Worm (Caenorhabditis elegans) whole organism, late embryonic: ENCODE results near the gene E02C12.9.
A peak's percentile ranks its signal among the peaks of the same experiment; 100 is the strongest.

Experiments
- C08G9.2 ChIP-seq: sonication (generic microtip); optimal IDR thresholded peaks from 2 replicates; lab custom pipeline; 2016; ENCODE audit warnings: mild to moderate bottlenecking, missing genetic modification characterization, moderate library complexity, missing compliant biosample characterization
- C38D4.7 ChIP-seq: fragments of 200-800 bp; sonication (Bioruptor generic); optimal IDR thresholded peaks from 2 replicates; lab custom pipeline; 2018; ENCODE audit warnings: mild to moderate bottlenecking, missing genetic modification characterization, moderate library complexity, missing compliant biosample characterization
- F13H6.1 ChIP-seq: sonication (generic microtip); optimal IDR thresholded peaks from 2 replicates; lab custom pipeline; 2016; ENCODE audit warnings: missing genetic modification characterization, missing compliant biosample characterization
- T23F11.4 ChIP-seq: fragments of 200-800 bp; sonication (Bioruptor generic); optimal IDR thresholded peaks from 2 replicates; lab custom pipeline; 2018; ENCODE audit warnings: mild to moderate bottlenecking, missing genetic modification characterization, missing compliant biosample characterization
- Y22D7AL.16 ChIP-seq: sonication (generic microtip); optimal IDR thresholded peaks from 2 replicates; lab custom pipeline; 2016; ENCODE audit warnings: missing genetic modification characterization, missing compliant biosample characterization
- ahr-1 ChIP-seq: sonication (generic microtip); optimal IDR thresholded peaks from 2 replicates; lab custom pipeline; 2016; ENCODE audit warnings: missing genetic modification characterization, missing compliant biosample characterization
- ama-1 ChIP-seq: fragments of 150-350 bp; optimal IDR thresholded peaks from 2 replicates; lab custom pipeline; 2014
- ceh-14 ChIP-seq: sonication (generic microtip); optimal IDR thresholded peaks from 2 replicates; lab custom pipeline; 2016; ENCODE audit warnings: missing genotype, missing genetic modification characterization, missing compliant biosample characterization
- ceh-22 ChIP-seq: sonication (generic microtip); optimal IDR thresholded peaks from 2 replicates; lab custom pipeline; 2017; ENCODE audit warnings: missing biosample characterization, missing genetic modification characterization
- ceh-24 ChIP-seq: sonication (generic microtip); optimal IDR thresholded peaks from 2 replicates; lab custom pipeline; 2016; ENCODE audit warnings: mild to moderate bottlenecking, missing genetic modification characterization, missing compliant biosample characterization
- ceh-31 ChIP-seq: sonication (generic microtip); optimal IDR thresholded peaks from 2 replicates; lab custom pipeline; 2016; ENCODE audit warnings: missing genetic modification characterization, missing compliant biosample characterization
- ceh-45 ChIP-seq: fragments of 200-800 bp; sonication (Bioruptor generic); IDR thresholded peaks from 2 replicates; pipeline ENCODE4 v1.3.6; 2022; ENCODE audit warnings: missing genetic modification reagents, missing genetic modification characterization, missing compliant biosample characterization
- ceh-6 ChIP-seq: fragments of 200-800 bp; sonication (Bioruptor generic); optimal IDR thresholded peaks from 2 replicates; lab custom pipeline; 2018; ENCODE audit warnings: mild to moderate bottlenecking, missing genetic modification characterization, missing compliant biosample characterization
- ceh-9 ChIP-seq: sonication (generic microtip); optimal IDR thresholded peaks from 2 replicates; lab custom pipeline; 2016; ENCODE audit warnings: mild to moderate bottlenecking, missing genetic modification characterization, inconsistent platforms, missing compliant biosample characterization
- dmd-4 ChIP-seq: sonication (generic microtip); optimal IDR thresholded peaks from 2 replicates; lab custom pipeline; 2016; ENCODE audit warnings: borderline replicate concordance, missing genetic modification characterization, missing compliant biosample characterization
- elt-4 ChIP-seq: sonication (generic microtip); optimal IDR thresholded peaks from 2 replicates; lab custom pipeline; 2016; ENCODE audit warnings: missing genetic modification characterization, missing compliant biosample characterization
- ets-4 ChIP-seq: sonication (generic microtip); optimal IDR thresholded peaks from 2 replicates; lab custom pipeline; 2016; ENCODE audit warnings: missing genetic modification characterization, missing compliant biosample characterization
- fax-1 ChIP-seq: sonication (generic microtip); optimal IDR thresholded peaks from 2 replicates; lab custom pipeline; 2016; ENCODE audit warnings: missing genotype, missing genetic modification characterization, missing compliant biosample characterization
- fkh-10 ChIP-seq: fragments of 150-350 bp; optimal IDR thresholded peaks from 2 replicates; lab custom pipeline; 2014; ENCODE audit warnings: missing biosample characterization, missing genetic modification reagents, missing genetic modification characterization
- fkh-6 ChIP-seq: sonication (generic microtip); optimal IDR thresholded peaks from 2 replicates; lab custom pipeline; 2016; ENCODE audit warnings: missing genetic modification characterization, missing compliant biosample characterization
- hlh-6 ChIP-seq: sonication (generic microtip); optimal IDR thresholded peaks from 2 replicates; lab custom pipeline; 2016; ENCODE audit warnings: missing genotype, missing genetic modification characterization, missing compliant biosample characterization
- lim-6 ChIP-seq: sonication (generic microtip); optimal IDR thresholded peaks from 2 replicates; lab custom pipeline; 2016; ENCODE audit warnings: missing genetic modification characterization, missing compliant biosample characterization
- lin-11 ChIP-seq: fragments of 200-800 bp; sonication (Bioruptor generic); optimal IDR thresholded peaks from 2 replicates; lab custom pipeline; 2018; ENCODE audit warnings: mild to moderate bottlenecking, missing genetic modification characterization, missing compliant biosample characterization
- madf-2 ChIP-seq: sonication (generic microtip); optimal IDR thresholded peaks from 2 replicates; lab custom pipeline; 2017; ENCODE audit warnings: missing genetic modification characterization, missing compliant biosample characterization
- mec-3 ChIP-seq: sonication (generic microtip); optimal IDR thresholded peaks from 2 replicates; lab custom pipeline; 2016; ENCODE audit warnings: borderline replicate concordance, missing genetic modification characterization, missing compliant biosample characterization
- nhr-232 ChIP-seq: sonication (generic microtip); optimal IDR thresholded peaks from 2 replicates; lab custom pipeline; 2016; ENCODE audit warnings: missing genetic modification characterization, missing compliant biosample characterization
- npax-4 ChIP-seq: sonication (generic microtip); optimal IDR thresholded peaks from 2 replicates; lab custom pipeline; 2016; ENCODE audit warnings: missing genetic modification characterization, missing compliant biosample characterization
- pag-3 ChIP-seq: sonication (generic microtip); optimal IDR thresholded peaks from 2 replicates; lab custom pipeline; 2016; ENCODE audit warnings: missing compliant biosample characterization, missing genetic modification characterization, borderline replicate concordance
- pat-9 ChIP-seq: fragments of 200-800 bp; sonication (Bioruptor generic); optimal IDR thresholded peaks from 2 replicates; lab custom pipeline; 2018; ENCODE audit warnings: mild to moderate bottlenecking, missing genetic modification characterization, moderate library complexity, missing compliant biosample characterization
- pax-1 ChIP-seq: fragments of 150-350 bp; optimal IDR thresholded peaks from 2 replicates; lab custom pipeline; 2014; ENCODE audit warnings: missing biosample characterization, missing genetic modification characterization
- pha-2 ChIP-seq: sonication (generic microtip); optimal IDR thresholded peaks from 2 replicates; lab custom pipeline; 2017; ENCODE audit warnings: mild to moderate bottlenecking, missing genetic modification characterization, missing compliant biosample characterization
- pqm-1 ChIP-seq: sonication (generic microtip); optimal IDR thresholded peaks from 2 replicates; lab custom pipeline; 2016; ENCODE audit warnings: missing genetic modification characterization, missing compliant biosample characterization
- pros-1 ChIP-seq: fragments of 150-350 bp; optimal IDR thresholded peaks from 2 replicates; lab custom pipeline; 2014; ENCODE audit warnings: missing biosample characterization, missing genetic modification reagents, missing genetic modification characterization
- ref-2 ChIP-seq: sonication (generic microtip); optimal IDR thresholded peaks from 2 replicates; lab custom pipeline; 2016; ENCODE audit warnings: missing genetic modification characterization, missing compliant biosample characterization
- sdc-2 ChIP-seq: sonication (generic microtip); optimal IDR thresholded peaks from 2 replicates; lab custom pipeline; 2016; ENCODE audit warnings: missing genotype, missing genetic modification characterization, missing compliant biosample characterization
- sox-4 ChIP-seq: sonication (generic microtip); optimal IDR thresholded peaks from 2 replicates; lab custom pipeline; 2017; ENCODE audit warnings: mild to moderate bottlenecking, missing genetic modification characterization, inconsistent platforms, missing compliant biosample characterization
- ttx-3 ChIP-seq: sonication (generic microtip); optimal IDR thresholded peaks from 2 replicates; lab custom pipeline; 2016; ENCODE audit warnings: missing genetic modification reagents, missing genetic modification characterization, missing compliant biosample characterization
- unc-86 ChIP-seq: sonication (generic microtip); optimal IDR thresholded peaks from 2 replicates; lab custom pipeline; 2016; ENCODE audit warnings: missing genetic modification characterization, missing compliant biosample characterization
- zip-5 ChIP-seq: sonication (generic microtip); optimal IDR thresholded peaks from 2 replicates; lab custom pipeline; 2016; ENCODE audit warnings: missing genetic modification characterization, missing compliant biosample characterization
- ztf-16 ChIP-seq: sonication (generic microtip); optimal IDR thresholded peaks from 2 replicates; lab custom pipeline; 2017; ENCODE audit warnings: missing genetic modification characterization, missing compliant biosample characterization

The E02C12.9 gene

ce11 chrV:9394938-9395639 lies 19.8 kb upstream of the E02C12.9 start:
- TF ChIP-seq sox-4 (tag; lab: Kevin White, UChicago) (no peak), elt-4 (tag; lab: Kevin White, UChicago) (no peak), ceh-31 (peak; percentile 77), ztf-16 (tag; lab: Kevin White, UChicago) (no peak), pha-2 (tag; lab: Kevin White, UChicago) (no peak), ceh-45 (GFP tag; lab: Robert Waterston, UW) (no peak)

- no peak for TF ChIP-seq npax-4 (tag; lab: Kevin White, UChicago)
- TF ChIP-seq C08G9.2 (tag; lab: Kevin White, UChicago): no peak
- TF ChIP-seq pax-1 (tag; lab: Kevin White, UChicago): no peak
- no peak for TF ChIP-seq Y22D7AL.16 (tag; lab: Kevin White, UChicago)
- no peak for TF ChIP-seq ztf-16 (tag; lab: Kevin White, UChicago)
- TF ChIP-seq ama-1 (lab: Kevin White, UChicago): no peak
- TF ChIP-seq ahr-1 (tag; lab: Kevin White, UChicago): no peak
- TF ChIP-seq ceh-9: no peak
- no peak for TF ChIP-seq C38D4.7 (GFP tag; lab: Kevin White, UChicago)
- TF ChIP-seq ceh-6 (GFP tag; lab: Kevin White, UChicago): no peak
- no peak for TF ChIP-seq sdc-2 (tag; lab: Kevin White, UChicago)
- TF ChIP-seq nhr-232: no peak
- no peak for TF ChIP-seq ttx-3
Observed at ce11 chrV:9391959-9392358, 16.7 kb upstream of the E02C12.9 start.

DNA sequence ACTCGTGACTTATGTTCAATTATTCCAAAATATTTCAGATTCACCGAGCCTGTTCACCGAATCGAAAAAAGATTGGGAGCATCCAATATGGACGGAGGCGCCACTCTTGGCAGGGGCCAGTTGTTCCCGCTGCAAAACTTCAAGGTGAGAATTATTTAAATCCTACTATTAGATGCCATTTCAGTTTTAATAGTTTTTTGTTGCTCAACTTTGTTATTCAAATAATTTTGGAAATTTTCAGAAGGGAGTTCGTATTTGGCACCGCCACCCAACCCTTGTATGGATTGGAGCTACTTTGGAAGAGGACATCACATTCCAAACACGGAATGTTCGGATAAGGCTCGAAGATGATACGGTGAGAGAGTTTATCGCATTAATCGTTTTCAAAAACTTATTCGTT lies 10.9 kb upstream of the E02C12.9 start, which contains the start of gene hum-2:
hum-2 (plus strand) TSS at position 33 of the 400 bp plus-strand sequence.
- TF ChIP-seq ceh-22 (tag; lab: Kevin White, UChicago) (no peak), ceh-14 (tag; lab: Kevin White, UChicago) (no peak), mec-3 (tag; lab: Kevin White, UChicago) (no peak), fax-1 (tag; lab: Kevin White, UChicago) (no peak), lim-6 (tag; lab: Kevin White, UChicago) (no peak), ref-2 (tag; lab: Kevin White, UChicago) (no peak), npax-4 (tag; lab: Kevin White, UChicago) (no peak), zip-5 (no peak), ceh-45 (GFP tag; lab: Robert Waterston, UW) (no peak), dmd-4 (tag; lab: Kevin White, UChicago) (no peak), pat-9 (no peak), F13H6.1 (tag; lab: Kevin White, UChicago) (no peak), madf-2 (no peak), sox-4 (tag; lab: Kevin White, UChicago) (no peak), T23F11.4 (no peak), pag-3 (tag; lab: Kevin White, UChicago) (no peak), fkh-10 (GFP tag; lab: Kevin White, UChicago) (no peak), pros-1 (tag; lab: Kevin White, UChicago) (no peak), pax-1 (tag; lab: Kevin White, UChicago) (no peak)
- TF ChIP-seq, all 69 proteins: peak for 0

DNA sequence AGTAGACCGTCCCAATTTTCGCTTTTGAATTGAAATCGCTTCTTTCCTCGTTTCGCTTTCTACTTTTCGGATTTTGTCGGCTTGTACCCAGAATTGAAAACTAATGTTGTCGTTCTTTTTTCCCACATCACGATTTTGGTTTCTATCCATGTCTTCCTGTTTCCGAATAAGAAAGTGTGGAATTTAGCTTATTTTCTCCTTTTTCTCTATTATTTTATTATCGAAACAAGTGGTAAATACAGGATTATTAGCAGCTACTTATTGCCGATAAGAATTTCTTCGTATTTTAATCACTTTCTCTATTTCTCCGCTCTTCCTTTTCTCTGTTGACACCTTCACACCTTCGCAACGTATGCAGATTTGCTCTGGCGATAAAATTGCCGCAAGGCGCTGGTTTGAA lies 9.7 kb upstream of the E02C12.9 start:
- TF ChIP-seq lin-11 (no peak), ztf-16 (tag; lab: Kevin White, UChicago) (no peak), ceh-9 (no peak), pqm-1 (tag; lab: Kevin White, UChicago) (no peak), ref-2 (tag; lab: Kevin White, UChicago) (no peak), ceh-24 (tag; lab: Kevin White, UChicago) (no peak), F13H6.1 (tag; lab: Kevin White, UChicago) (no peak), sox-4 (tag; lab: Kevin White, UChicago) (no peak), hlh-6 (tag; lab: Kevin White, UChicago) (no peak), fkh-6 (tag; lab: Kevin White, UChicago) (no peak), ets-4 (tag; lab: Kevin White, UChicago) (no peak), ceh-14 (tag; lab: Kevin White, UChicago) (no peak), unc-86 (tag; lab: Kevin White, UChicago) (no peak)
